Worm (Caenorhabditis elegans): ENCODE results near the gene gei-13.

gei-13 gene

ce11 chrIII:9616426-9616825 lies 20.5 kb downstream of the gei-13 start, which contains the start of gene hcp-3 (continued):
- no peak for TF ChIP-seq ceh-63 (GFP tag; optimal IDR thresholded peaks at IDR 0.05)
- no peak for TF ChIP-seq ets-5 (GFP tag; IDR thresholded peaks at IDR 0.05)
- TF ChIP-seq dsc-1 (tag; optimal IDR thresholded peaks at IDR 0.05) = peak; percentile 56
- peak; percentile 54 to 71 for TF ChIP-seq lsy-2 (tag; optimal IDR thresholded peaks at IDR 0.05)
- TF ChIP-seq sptf-1 (tag; optimal IDR thresholded peaks at IDR 0.05) = no peak
- no peak for TF ChIP-seq unc-30 (tag; optimal IDR thresholded peaks at IDR 0.05)
- TF ChIP-seq aha-1 (tag; optimal IDR thresholded peaks at IDR 0.05) = no peak
- TF ChIP-seq ztf-4 (tag; optimal IDR thresholded peaks at IDR 0.05) = no peak
- no peak for TF ChIP-seq nhr-90 (tag; optimal IDR thresholded peaks at IDR 0.05; ENCODE audit: poor library complexity)
- no peak for TF ChIP-seq mab-9 (GFP tag; IDR thresholded peaks at IDR 0.05)
- peak; percentile 57 for TF ChIP-seq nhr-20 (tag; optimal IDR thresholded peaks at IDR 0.05)
- no peak for TF ChIP-seq grh-1 (GFP tag; IDR thresholded peaks at IDR 0.05)
- TF ChIP-seq tlp-1 (tag; optimal IDR thresholded peaks at IDR 0.05) = no peak
- TF ChIP-seq nhr-71 (tag; optimal IDR thresholded peaks at IDR 0.05) = peak; percentile 60
- no peak for TF ChIP-seq unc-62 (GFP tag; optimal IDR thresholded peaks at IDR 0.05)
- TF ChIP-seq fkh-4 (tag; optimal IDR thresholded peaks at IDR 0.05; ENCODE audit: borderline replicate concordance) = no peak
- peak; percentile 50 for TF ChIP-seq xbp-1 (tag; optimal IDR thresholded peaks at IDR 0.05)
- TF ChIP-seq snpc-4 (tag; optimal IDR thresholded peaks at IDR 0.05) = no peak
- TF ChIP-seq C16A3.4 (tag; optimal IDR thresholded peaks at IDR 0.05) = peak; percentile 54
- peak; percentile 30 for TF ChIP-seq lin-13 (GFP tag; optimal IDR thresholded peaks at IDR 0.05)
- peak; percentile 55 for TF ChIP-seq snu-23 (GFP tag; optimal IDR thresholded peaks at IDR 0.05)
- TF ChIP-seq pqm-1 (tag; optimal IDR thresholded peaks at IDR 0.05) = no peak
- TF ChIP-seq ama-1 (optimal IDR thresholded peaks at IDR 0.05) = no peak
- TF ChIP-seq zag-1 (tag; optimal IDR thresholded peaks at IDR 0.05) = no peak
- TF ChIP-seq pax-3 (tag; optimal IDR thresholded peaks at IDR 0.05) = no peak
- no peak for TF ChIP-seq nhr-237 (tag; optimal IDR thresholded peaks at IDR 0.05)

ce11 chrIII:9615114-9615513 lies 21.8 kb downstream of the gei-13 start:
- TF ChIP-seq unc-130 (tag; optimal IDR thresholded peaks at IDR 0.05) (no peak), hlh-17 (GFP tag; optimal IDR thresholded peaks at IDR 0.05; ENCODE audit: borderline replicate concordance) (no peak), nhr-12 (tag; optimal IDR thresholded peaks at IDR 0.05) (no peak), F16B12.6 (tag; optimal IDR thresholded peaks at IDR 0.05) (no peak), blmp-1 (tag; optimal IDR thresholded peaks at IDR 0.05) (no peak), fkh-10 (GFP tag; optimal IDR thresholded peaks at IDR 0.05) (no peak), ceh-90 (tag; optimal IDR thresholded peaks at IDR 0.05) (no peak), elt-2 (tag; optimal IDR thresholded peaks at IDR 0.05) (no peak), skn-1 (tag; optimal IDR thresholded peaks at IDR 0.05) (no peak), mep-1 (tag; optimal IDR thresholded peaks at IDR 0.05) (no peak), alr-1 (tag; optimal IDR thresholded peaks at IDR 0.05; ENCODE audit: borderline replicate concordance) (no peak), dpl-1 (GFP tag; optimal IDR thresholded peaks at IDR 0.05) (no peak), pax-3 (tag; optimal IDR thresholded peaks at IDR 0.05) (no peak), fos-1 (tag; optimal IDR thresholded peaks at IDR 0.05) (no peak)

ce11 chrIII:9614211-9614610 lies 22.7 kb downstream of the gei-13 start, which contains the start of the genes pri-1 and F58A4.6:
Gene pri-1 (minus strand): TSS chrIII:9614281.
Gene F58A4.6 (plus strand): TSS chrIII:9614482.
- TF ChIP-seq pqm-1 (tag; optimal IDR thresholded peaks at IDR 0.05) (no peak), tbx-2 (tag; optimal IDR thresholded peaks at IDR 0.05) (peak; percentile 19), pax-3 (tag; optimal IDR thresholded peaks at IDR 0.05) (no peak), egl-27 (tag; optimal IDR thresholded peaks at IDR 0.05) (no peak), unc-130 (tag; optimal IDR thresholded peaks at IDR 0.05) (no peak), ceh-82 (tag; optimal IDR thresholded peaks at IDR 0.05) (peak in 1 of 3 experiments; percentile 56), vab-15 (tag; optimal IDR thresholded peaks at IDR 0.05) (no peak), dpl-1 (GFP tag; optimal IDR thresholded peaks at IDR 0.05) (peak; percentile 81 to 91 (median 86)), nhr-19 (GFP tag; conservative IDR thresholded peaks at IDR 0.05) (no peak; the same call in 1 of the 2 replicates), sox-4 (tag; optimal IDR thresholded peaks at IDR 0.05) (no peak), lsy-2 (tag; optimal IDR thresholded peaks at IDR 0.05) (peak; percentile 28 to 76), hlh-4 (tag; optimal IDR thresholded peaks at IDR 0.05) (no peak), blmp-1 (tag; optimal IDR thresholded peaks at IDR 0.05) (peak; percentile 7), nhr-11 (tag; optimal IDR thresholded peaks at IDR 0.05) (no peak), fkh-4 (tag; optimal IDR thresholded peaks at IDR 0.05; ENCODE audit: borderline replicate concordance) (no peak), zag-1 (tag; optimal IDR thresholded peaks at IDR 0.05) (no peak), sptf-1 (tag; optimal IDR thresholded peaks at IDR 0.05) (no peak), unc-30 (tag; optimal IDR thresholded peaks at IDR 0.05) (no peak), lin-13 (GFP tag; optimal IDR thresholded peaks at IDR 0.05) (no peak), nhr-12 (tag; optimal IDR thresholded peaks at IDR 0.05) (no peak), mef-2 (tag; optimal IDR thresholded peaks at IDR 0.05) (no peak), grh-1 (GFP tag; IDR thresholded peaks at IDR 0.05) (peak; percentile 55), zip-4 (GFP tag; optimal IDR thresholded peaks at IDR 0.05) (no peak), nhr-237 (tag; optimal IDR thresholded peaks at IDR 0.05) (no peak), hlh-17 (GFP tag; optimal IDR thresholded peaks at IDR 0.05; ENCODE audit: borderline replicate concordance) (no peak), skn-1 (tag; optimal IDR thresholded peaks at IDR 0.05) (peak; percentile 12)
